Fruit fly (Drosophila melanogaster) whole organism, embryonic: ENCODE results near the gene CG7320.
A peak's percentile ranks its signal among the peaks of the same experiment; 100 is the strongest.

Source experiments
- Ada2b ChIP-seq: fragments of 200-800 bp; sonication (Bioruptor generic); IDR thresholded peaks from 2 replicates; pipeline ENCODE4 v1.3.6; 2022; ENCODE audit warnings: missing biosample characterization, missing genetic modification characterization
- Atf3 ChIP-seq: fragments of 200-800 bp; sonication (Bioruptor generic); optimal IDR thresholded peaks from 3 replicates; lab custom pipeline; 2016; ENCODE audit warnings: missing biosample characterization, missing genetic modification characterization
- B-H2 ChIP-seq: fragments of 200-800 bp; sonication (Bioruptor generic); optimal IDR thresholded peaks from 2 replicates; lab custom pipeline; 2018; ENCODE audit warnings: missing biosample characterization, mild to moderate bottlenecking, missing genetic modification characterization
- Bdp1 ChIP-seq: fragments of 200-800 bp; sonication (Bioruptor generic); optimal IDR thresholded peaks from 3 replicates; lab custom pipeline; 2016; ENCODE audit warnings: missing biosample characterization, missing genetic modification characterization
- Blimp-1 ChIP-seq: fragments of 200-800 bp; sonication (Bioruptor generic); optimal IDR thresholded peaks from 3 replicates; lab custom pipeline; 2018; ENCODE audit warnings: missing biosample characterization, missing genetic modification characterization, mild to moderate bottlenecking, moderate library complexity, missing genetic modification reagents
- CG10209 ChIP-seq: fragments of 200-800 bp; sonication (Bioruptor generic); optimal IDR thresholded peaks from 3 replicates; lab custom pipeline; 2017; ENCODE audit warnings: missing biosample characterization, mild to moderate bottlenecking, missing genetic modification characterization, missing genetic modification reagents
- CG10267 ChIP-seq: fragments of 200-800 bp; sonication (Bioruptor generic); optimal IDR thresholded peaks from 2 replicates; lab custom pipeline; 2018; ENCODE audit warnings: missing biosample characterization, mild to moderate bottlenecking, missing genetic modification characterization, moderate library complexity
- CG11504 ChIP-seq: fragments of 200-800 bp; sonication (Bioruptor generic); optimal IDR thresholded peaks from 3 replicates; lab custom pipeline; 2019; ENCODE audit warnings: missing biosample characterization, mild to moderate bottlenecking, missing genetic modification characterization, moderate library complexity
- CG14710 ChIP-seq: fragments of 200-800 bp; sonication (Bioruptor generic); optimal IDR thresholded peaks from 3 replicates; lab custom pipeline; 2019; ENCODE audit warnings: missing biosample characterization, mild to moderate bottlenecking, missing genetic modification characterization, moderate library complexity
- CG15601 ChIP-seq: fragments of 200-800 bp; sonication (Bioruptor generic); optimal IDR thresholded peaks from 3 replicates; lab custom pipeline; 2019; ENCODE audit warnings: missing biosample characterization, mild to moderate bottlenecking, missing genetic modification characterization, moderate library complexity
- CG15696 ChIP-seq: fragments of 200-800 bp; sonication (Bioruptor generic); optimal IDR thresholded peaks from 2 replicates; lab custom pipeline; 2019; ENCODE audit warnings: missing biosample characterization, mild to moderate bottlenecking, missing genetic modification characterization, moderate library complexity
- CG17361 ChIP-seq: fragments of 200-800 bp; sonication (Bioruptor generic); IDR thresholded peaks from 3 replicates; pipeline ENCODE4 v1.3.6; 2022; ENCODE audit warnings: missing biosample characterization, missing genetic modification characterization
- CG17385 ChIP-seq: fragments of 200-800 bp; sonication (Bioruptor generic); optimal IDR thresholded peaks from 3 replicates; lab custom pipeline; 2018; ENCODE audit warnings: missing biosample characterization, mild to moderate bottlenecking, missing genetic modification characterization
- CG17829 ChIP-seq: fragments of 200-800 bp; optimal IDR thresholded peaks from 2 replicates; lab custom pipeline; 2019; ENCODE audit warnings: missing biosample characterization, mild to moderate bottlenecking, missing genetic modification characterization, moderate library complexity
- CG2199 ChIP-seq: fragments of 200-800 bp; sonication (Bioruptor generic); IDR thresholded peaks from 3 replicates; pipeline ENCODE4 v1.3.6; 2022; ENCODE audit warnings: missing biosample characterization, missing genetic modification characterization
- CG32532 ChIP-seq: fragments of 200-800 bp; sonication (Bioruptor generic); IDR thresholded peaks from 2 replicates; pipeline ENCODE4 v1.3.6; 2022; ENCODE audit warnings: missing biosample characterization, missing genetic modification characterization
- CG4707 ChIP-seq: fragments of 200-800 bp; sonication (Bioruptor generic); optimal IDR thresholded peaks from 2 replicates; lab custom pipeline; 2018; ENCODE audit warnings: missing biosample characterization, mild to moderate bottlenecking, missing genetic modification characterization, moderate library complexity
- CG6791 ChIP-seq: fragments of 200-800 bp; sonication (Bioruptor generic); IDR thresholded peaks from 3 replicates; pipeline ENCODE4 v1.3.6; 2022; ENCODE audit warnings: missing biosample characterization, missing genetic modification characterization; ENCODE audit not compliant: partially characterized antibody
- CG7928 ChIP-seq: fragments of 200-800 bp; sonication (Bioruptor generic); optimal IDR thresholded peaks from 2 replicates; lab custom pipeline; 2017; ENCODE audit warnings: missing biosample characterization, mild to moderate bottlenecking, missing genetic modification characterization
- CG9609 ChIP-seq: fragments of 200-800 bp; sonication (Bioruptor generic); optimal IDR thresholded peaks from 3 replicates; lab custom pipeline; 2016; ENCODE audit warnings: missing biosample characterization, missing genetic modification characterization
- CG9727 ChIP-seq: fragments of 200-800 bp; sonication (Bioruptor generic); optimal IDR thresholded peaks from 3 replicates; lab custom pipeline; 2017; ENCODE audit warnings: missing biosample characterization, mild to moderate bottlenecking, missing genetic modification characterization
- D ChIP-seq, 2 experiments: fragments of 200-800 bp in 1 of 2; fragments of >200 bp in 1 of 2; sonication (Bioruptor generic) in 1 of 2; optimal IDR thresholded peaks; 2 replicates in 1 of 2; 3 replicates in 1 of 2; lab custom pipeline; 2017; ENCODE audit warnings: mild to moderate bottlenecking in 1 of 2, missing biosample characterization in 1 of 2, missing genetic modification characterization in 1 of 2, missing genetic modification reagents in 1 of 2
- Fer2 ChIP-seq: fragments of 200-800 bp; sonication (Bioruptor generic); optimal IDR thresholded peaks from 2 replicates; lab custom pipeline; 2018; ENCODE audit warnings: missing biosample characterization, mild to moderate bottlenecking, missing genetic modification characterization, moderate library complexity
- HLHmδ ChIP-seq: fragments of 200-800 bp; sonication (Bioruptor generic); optimal IDR thresholded peaks from 2 replicates; lab custom pipeline; 2018; ENCODE audit warnings: missing biosample characterization, mild to moderate bottlenecking, missing genetic modification characterization, moderate library complexity
- Hmr ChIP-seq: fragments of 200-800 bp; sonication (Bioruptor generic); optimal IDR thresholded peaks from 3 replicates; lab custom pipeline; 2017; ENCODE audit warnings: mild to moderate bottlenecking, missing biosample characterization, missing genetic modification reagents, missing genetic modification characterization
- Kr ChIP-seq: fragments of 200-800 bp; sonication (Bioruptor generic); optimal IDR thresholded peaks from 2 replicates; lab custom pipeline; 2017; ENCODE audit warnings: missing biosample characterization, mild to moderate bottlenecking, missing genetic modification characterization
- Lim3 ChIP-seq: fragments of 200-800 bp; sonication (Bioruptor generic); IDR thresholded peaks from 2 replicates; pipeline ENCODE4 v1.3.6; 2022; ENCODE audit warnings: missing biosample characterization, missing genetic modification characterization
- NC2β ChIP-seq: fragments of 200-800 bp; sonication (Bioruptor generic); optimal IDR thresholded peaks from 2 replicates; lab custom pipeline; 2016; ENCODE audit warnings: missing biosample characterization, missing genetic modification characterization
- Nf-YB ChIP-seq: fragments of 200-800 bp; sonication (Bioruptor generic); optimal IDR thresholded peaks from 3 replicates; lab custom pipeline; 2019; ENCODE audit warnings: missing biosample characterization, mild to moderate bottlenecking, missing genetic modification characterization, moderate library complexity
- Opbp ChIP-seq: fragments of 200-800 bp; sonication (Bioruptor generic); IDR thresholded peaks from 3 replicates; pipeline ENCODE4 v1.3.6; 2022; ENCODE audit warnings: missing biosample characterization, missing genetic modification characterization; ENCODE audit not compliant: partially characterized antibody
- Sry-β ChIP-seq: fragments of 200-800 bp; sonication (Bioruptor generic); optimal IDR thresholded peaks from 2 replicates; lab custom pipeline; 2018; ENCODE audit warnings: missing biosample characterization, mild to moderate bottlenecking, missing genetic modification characterization, moderate library complexity
- Sry-δ ChIP-seq: fragments of 200-800 bp; sonication (Bioruptor generic); optimal IDR thresholded peaks from 2 replicates; lab custom pipeline; 2016; ENCODE audit warnings: missing biosample characterization, missing genetic modification characterization
- YL-1 ChIP-seq: fragments of 200-800 bp; sonication (Bioruptor generic); optimal IDR thresholded peaks from 3 replicates; lab custom pipeline; 2017; ENCODE audit warnings: missing biosample characterization, mild to moderate bottlenecking, missing genetic modification characterization
- amos ChIP-seq: fragments of 200-800 bp; sonication (Bioruptor generic); IDR thresholded peaks from 2 replicates; pipeline ENCODE4 v1.3.6; 2022; ENCODE audit warnings: missing biosample characterization, missing genetic modification characterization; ENCODE audit not compliant: partially characterized antibody
- bsh ChIP-seq, 2 experiments: fragments of 200-800 bp; sonication (Bioruptor generic); optimal IDR thresholded peaks; 2 replicates each; lab custom pipeline; 2017 to 2018; ENCODE audit warnings: mild to moderate bottlenecking in 2 of 2, missing biosample characterization in 2 of 2, missing genetic modification characterization in 2 of 2, moderate library complexity in 1 of 2
- chn ChIP-seq: fragments of 200-800 bp; sonication (Bioruptor generic); optimal IDR thresholded peaks from 2 replicates; lab custom pipeline; 2016; ENCODE audit warnings: missing biosample characterization, missing genetic modification characterization
- ci ChIP-seq: fragments of 200-800 bp; sonication (Bioruptor generic); IDR thresholded peaks from 3 replicates; pipeline ENCODE4 v1.3.6; 2022; ENCODE audit warnings: missing biosample characterization, missing genetic modification characterization
- gt ChIP-seq: fragments of 200-800 bp; sonication (Bioruptor generic); IDR thresholded peaks from 2 replicates; pipeline ENCODE4 v1.3.6; 2022; ENCODE audit warnings: missing biosample characterization, missing genetic modification characterization
- lab ChIP-seq: fragments of 200-800 bp; sonication (Bioruptor generic); optimal IDR thresholded peaks from 3 replicates; lab custom pipeline; 2017; ENCODE audit warnings: missing biosample characterization, missing genetic modification characterization, mild to moderate bottlenecking, moderate library complexity, missing genetic modification reagents
- lilli ChIP-seq: fragments of 200-800 bp; sonication (Bioruptor generic); optimal IDR thresholded peaks from 3 replicates; lab custom pipeline; 2016; ENCODE audit warnings: missing biosample characterization, missing genetic modification characterization
- pan ChIP-seq, 4 experiments: fragments of >200 bp in 3 of 4; fragments of 200-800 bp in 1 of 4; sonication (Bioruptor generic) in 1 of 4; optimal IDR thresholded peaks in 3 of 4; IDR thresholded peaks in 1 of 4; 2 replicates each; pipeline versions ENCODE4 v1.3.6 to Lab custom; 2017 to 2022; ENCODE audit warnings: missing biosample characterization in 2 of 4, missing genetic modification characterization in 2 of 4, mixed read lengths in 1 of 4
- ssp ChIP-seq: fragments of 200-800 bp; sonication (Bioruptor generic); IDR thresholded peaks from 2 replicates; pipeline ENCODE4 v1.3.6; 2022; ENCODE audit warnings: missing biosample characterization, missing genetic modification characterization
- sug ChIP-seq: fragments of 200-800 bp; optimal IDR thresholded peaks from 2 replicates; lab custom pipeline; 2019; ENCODE audit warnings: missing biosample characterization, mild to moderate bottlenecking, missing genetic modification characterization, moderate library complexity
- tll ChIP-seq, 2 experiments: fragments of 200-800 bp in 1 of 2; fragments of >200 bp in 1 of 2; sonication (Bioruptor generic) in 1 of 2; optimal IDR thresholded peaks; 2 replicates each; lab custom pipeline; 2017 to 2019; ENCODE audit warnings: missing biosample characterization in 2 of 2, missing genetic modification characterization in 2 of 2, mild to moderate bottlenecking in 1 of 2, moderate library complexity in 1 of 2
- twi ChIP-seq: fragments of 200-800 bp; optimal IDR thresholded peaks from 2 replicates; lab custom pipeline; 2019; ENCODE audit warnings: missing biosample characterization, mild to moderate bottlenecking, missing genetic modification characterization, moderate library complexity
- unc-4 ChIP-seq: fragments of 200-800 bp; sonication (Bioruptor generic); IDR thresholded peaks from 2 replicates; pipeline ENCODE4 v1.3.6; 2022; ENCODE audit warnings: missing biosample characterization, missing genetic modification characterization; ENCODE audit not compliant: partially characterized antibody
- vvl ChIP-seq: fragments of 200-800 bp; sonication (Bioruptor generic); IDR thresholded peaks from 2 replicates; pipeline ENCODE4 v1.3.6; 2022; ENCODE audit warnings: missing biosample characterization, missing genetic modification characterization

CG7320 gene

dm6 chr3L:18228954-18229627 is 27.8 kb downstream of the CG7320 start (continued):
- TF ChIP-seq B-H2 (GFP tag; lab: Kevin White, UChicago) (no peak), NC2β (GFP tag; lab: Kevin White, UChicago) (no peak), CG17829 (tag; lab: Kevin White, UChicago) (no peak), twi (tag; lab: Kevin White, UChicago) (peak; percentile 97), tll (GFP tag; optimal IDR thresholded peaks at IDR 0.05; lab: Kevin White, UChicago) (no peak), CG7928 (GFP tag; lab: Kevin White, UChicago) (no peak), CG10209 (GFP tag; lab: Kevin White, UChicago) (peak; percentile 10), amos (GFP tag; lab: Robert Waterston, UW) (peak; percentile 13; the same call in 1 of the 2 replicates), Sry-β (GFP tag; lab: Kevin White, UChicago) (peak; percentile 91), lab (GFP tag; lab: Kevin White, UChicago) (no peak), pan (optimal IDR thresholded peaks at IDR 0.05; lab: Kevin White, UChicago) (no peak), pan (GFP tag; optimal IDR thresholded peaks at IDR 0.05 in 1 of 2, IDR thresholded peaks at IDR 0.05 in 1 of 2) (no peak), Atf3 (GFP tag; lab: Kevin White, UChicago) (no peak), Nf-YB (GFP tag; lab: Kevin White, UChicago) (no peak), CG32532 (GFP tag; lab: Robert Waterston, UW) (no peak), Fer2 (tag; lab: Kevin White, UChicago) (no peak), CG17361 (no peak), Bdp1 (GFP tag; lab: Kevin White, UChicago) (no peak), Ada2b (GFP tag; lab: Robert Waterston, UW) (no peak), Kr (GFP tag; lab: Kevin White, UChicago) (peak; percentile 73), HLHmδ (GFP tag; lab: Kevin White, UChicago) (peak; percentile 19), CG17385 (no peak), CG15601 (tag; lab: Kevin White, UChicago) (no peak), Sry-δ (GFP tag; lab: Kevin White, UChicago) (no peak), vvl (GFP tag; lab: Robert Waterston, UW) (0 out of 2 replicates have a peak, but pooled peaks have one; percentile 19), chn (GFP tag; lab: Kevin White, UChicago) (no peak), bsh (GFP tag; optimal IDR thresholded peaks at IDR 0.05; lab: Kevin White, UChicago) (peak in 1 of 2 experiments; percentile 1), ci (GFP tag; lab: Robert Waterston, UW) (peak; percentile 49), CG9609 (GFP tag; lab: Kevin White, UChicago) (no peak), CG14710 (tag; lab: Kevin White, UChicago) (peak; percentile 26), unc-4 (GFP tag; lab: Robert Waterston, UW) (no peak), ssp (no peak), CG4707 (GFP tag; lab: Kevin White, UChicago) (no peak), CG9727 (GFP tag; lab: Kevin White, UChicago) (peak; percentile 29), CG10267 (tag; lab: Kevin White, UChicago) (peak; percentile 8), Opbp (GFP tag; lab: Robert Waterston, UW) (no peak), Hmr (no peak), CG11504 (no peak), D (optimal IDR thresholded peaks at IDR 0.05; lab: Kevin White, UChicago) (no peak), D (GFP tag; optimal IDR thresholded peaks at IDR 0.05; lab: Kevin White, UChicago) (no peak), lilli (GFP tag; lab: Kevin White, UChicago) (no peak), CG2199 (GFP tag; lab: Robert Waterston, UW) (peak; percentile 84), YL-1 (GFP tag; lab: Kevin White, UChicago) (no peak), gt (GFP tag; lab: Robert Waterston, UW) (no peak), CG15696 (tag; lab: Kevin White, UChicago) (peak; percentile 18), Blimp-1 (GFP tag; lab: Kevin White, UChicago) (peak; percentile 19), CG6791 (GFP tag; lab: Robert Waterston, UW) (peak; percentile 55; the same call in 1 of the 3 replicates), sug (tag; lab: Kevin White, UChicago) (no peak), Lim3 (GFP tag; lab: Robert Waterston, UW) (no peak)
